Worm (Caenorhabditis elegans) whole organism, young adult: ENCODE results near the gene R102.6.
"Not testable (repeated sequence)": the region's sequence is repeated elsewhere in the genome, so short reads cannot be mapped to it uniquely, and the experiment has no call there.

Experiments used
- B0035.1 ChIP-seq: sonication (generic microtip); optimal IDR thresholded peaks from 2 replicates; lab custom pipeline; 2016; ENCODE audit warnings: missing genetic modification characterization, mild to moderate bottlenecking, missing compliant biosample characterization, missing genotype, missing genetic modification reagents
- B0336.3 ChIP-seq: fragments of 200-800 bp; sonication (Bioruptor generic); IDR thresholded peaks from 2 replicates; pipeline ENCODE4 v1.3.6; 2022; ENCODE audit warnings: missing genetic modification characterization, missing compliant biosample characterization
- C06A6.2 ChIP-seq: fragments of 200-800 bp; sonication (Bioruptor generic); conservative IDR thresholded peaks from 2 replicates; pipeline ENCODE4 v1.3.6; 2022; ENCODE audit warnings: missing genetic modification characterization, missing compliant biosample characterization
- C17E4.6 ChIP-seq: fragments of 200-800 bp; sonication (Bioruptor generic); IDR thresholded peaks from 2 replicates; pipeline ENCODE4 v1.3.6; 2022; ENCODE audit warnings: missing genetic modification reagents, missing genetic modification characterization, missing compliant biosample characterization
- F22D6.2 ChIP-seq: sonication (generic microtip); optimal IDR thresholded peaks from 2 replicates; lab custom pipeline; 2016; ENCODE audit warnings: mild to moderate bottlenecking, missing genetic modification characterization, missing compliant biosample characterization
- F49E8.2 ChIP-seq: sonication (generic microtip); optimal IDR thresholded peaks from 3 replicates; lab custom pipeline; 2017; ENCODE audit warnings: missing genetic modification characterization, mild to moderate bottlenecking, missing compliant biosample characterization, antibody characterized with exemption, moderate library complexity; ENCODE audit not compliant: insufficient read depth
- F57C9.4 ChIP-seq: sonication (generic microtip); optimal IDR thresholded peaks from 2 replicates; lab custom pipeline; 2017; ENCODE audit warnings: mild to moderate bottlenecking, missing genetic modification characterization, missing compliant biosample characterization
- K12H6.12 ChIP-seq: fragments of 200-800 bp; sonication (Bioruptor generic); optimal IDR thresholded peaks from 2 replicates; lab custom pipeline; 2018; ENCODE audit warnings: mild to moderate bottlenecking, missing genetic modification characterization, missing compliant biosample characterization
- Y79H2A.3 ChIP-seq: fragments of 200-800 bp; sonication (Bioruptor generic); conservative IDR thresholded peaks from 2 replicates; pipeline ENCODE4 v1.3.6; 2022; ENCODE audit warnings: missing genetic modification reagents, missing genetic modification characterization, missing compliant biosample characterization
- ZK185.1 ChIP-seq: sonication (generic microtip); optimal IDR thresholded peaks from 2 replicates; lab custom pipeline; 2016; ENCODE audit warnings: mild to moderate bottlenecking, missing genetic modification characterization, missing compliant biosample characterization; ENCODE audit not compliant: poor library complexity, severe bottlenecking
- atf-7 ChIP-seq: sonication (generic microtip); optimal IDR thresholded peaks from 2 replicates; lab custom pipeline; 2017; ENCODE audit warnings: mild to moderate bottlenecking, missing genetic modification characterization, missing compliant biosample characterization
- attf-5 ChIP-seq: fragments of 200-800 bp; sonication (Bioruptor generic); optimal IDR thresholded peaks from 2 replicates; lab custom pipeline; 2018; ENCODE audit warnings: mild to moderate bottlenecking, missing genetic modification characterization, missing compliant biosample characterization
- attf-6 ChIP-seq: fragments of 200-800 bp; sonication (Bioruptor generic); IDR thresholded peaks from 2 replicates; pipeline ENCODE4 v1.3.6; 2022; ENCODE audit warnings: missing genetic modification reagents, missing genetic modification characterization, missing compliant biosample characterization
- bed-1 ChIP-seq: fragments of 200-800 bp; sonication (Bioruptor generic); IDR thresholded peaks from 2 replicates; pipeline ENCODE4 v1.3.6; 2022; ENCODE audit warnings: missing genetic modification reagents, missing genetic modification characterization, missing compliant biosample characterization
- ceh-27 ChIP-seq: fragments of 200-800 bp; sonication (Bioruptor generic); optimal IDR thresholded peaks from 2 replicates; lab custom pipeline; 2018; ENCODE audit warnings: mild to moderate bottlenecking, missing genetic modification characterization, moderate library complexity, missing compliant biosample characterization
- ceh-91 ChIP-seq: fragments of 200-800 bp; sonication (Bioruptor generic); IDR thresholded peaks from 2 replicates; pipeline ENCODE4 v1.3.6; 2022; ENCODE audit warnings: missing genetic modification reagents, missing genetic modification characterization, missing compliant biosample characterization
- die-1 ChIP-seq: sonication (generic microtip); optimal IDR thresholded peaks from 2 replicates; lab custom pipeline; 2016; ENCODE audit warnings: missing genotype, mild to moderate bottlenecking, missing genetic modification characterization, missing compliant biosample characterization
- egrh-3 ChIP-seq: fragments of 200-800 bp; sonication (Bioruptor generic); IDR thresholded peaks from 2 replicates; pipeline ENCODE4 v1.3.6; 2022; ENCODE audit warnings: missing genetic modification reagents, missing genetic modification characterization, missing compliant biosample characterization
- hlh-12 ChIP-seq: sonication (generic microtip); optimal IDR thresholded peaks from 2 replicates; lab custom pipeline; 2016; ENCODE audit warnings: missing genetic modification characterization, missing compliant biosample characterization
- hmg-20 ChIP-seq: fragments of 200-800 bp; sonication (Bioruptor generic); IDR thresholded peaks from 2 replicates; pipeline ENCODE4 v1.3.6; 2022; ENCODE audit warnings: missing genetic modification reagents, missing genetic modification characterization, missing compliant biosample characterization
- let-607 ChIP-seq, 2 experiments: fragments of 200-800 bp in 1 of 2; sonication (Bioruptor generic) in 1 of 2; sonication (generic microtip) in 1 of 2; optimal IDR thresholded peaks; 2 replicates each; lab custom pipeline; 2016 to 2018; ENCODE audit warnings: mild to moderate bottlenecking in 2 of 2, missing compliant biosample characterization in 2 of 2, missing genetic modification characterization in 2 of 2, moderate library complexity in 2 of 2, missing genotype in 1 of 2
- lsl-1 ChIP-seq: fragments of 200-800 bp; sonication (Bioruptor generic); optimal IDR thresholded peaks from 2 replicates; lab custom pipeline; 2018; ENCODE audit warnings: mild to moderate bottlenecking, missing genetic modification characterization, moderate library complexity, missing compliant biosample characterization
- madf-3 ChIP-seq: fragments of 200-800 bp; sonication (Bioruptor generic); IDR thresholded peaks from 2 replicates; pipeline ENCODE4 v1.3.6; 2022; ENCODE audit warnings: missing genetic modification reagents, missing genetic modification characterization, missing compliant biosample characterization
- madf-6 ChIP-seq: fragments of 200-800 bp; sonication (Bioruptor generic); IDR thresholded peaks from 2 replicates; pipeline ENCODE4 v1.3.6; 2022; ENCODE audit warnings: missing genetic modification reagents, missing genetic modification characterization, missing compliant biosample characterization
- mxl-1 ChIP-seq: sonication (generic microtip); optimal IDR thresholded peaks from 2 replicates; lab custom pipeline; 2016; ENCODE audit warnings: missing genetic modification characterization, missing compliant biosample characterization
- nfya-1 ChIP-seq: sonication (generic microtip); optimal IDR thresholded peaks from 2 replicates; lab custom pipeline; 2017; ENCODE audit warnings: antibody characterized with exemption, missing compliant biosample characterization, missing genetic modification characterization, borderline replicate concordance; ENCODE audit not compliant: insufficient read depth
- nhr-179 ChIP-seq: sonication (generic microtip); optimal IDR thresholded peaks from 2 replicates; lab custom pipeline; 2016; ENCODE audit warnings: mild to moderate bottlenecking, missing genetic modification characterization, missing compliant biosample characterization
- nhr-27 ChIP-seq: fragments of 200-800 bp; sonication (Bioruptor generic); optimal IDR thresholded peaks from 2 replicates; lab custom pipeline; 2018; ENCODE audit warnings: mild to moderate bottlenecking, missing genetic modification characterization, moderate library complexity, missing compliant biosample characterization
- pbrm-1 ChIP-seq: fragments of 200-800 bp; sonication (Bioruptor generic); IDR thresholded peaks from 2 replicates; pipeline ENCODE4 v1.3.6; 2022; ENCODE audit warnings: missing genetic modification reagents, missing genetic modification characterization, missing compliant biosample characterization
- snpc-3.4 ChIP-seq: sonication (generic microtip); optimal IDR thresholded peaks from 2 replicates; lab custom pipeline; 2017; ENCODE audit warnings: missing genetic modification characterization, mild to moderate bottlenecking, missing compliant biosample characterization, antibody characterized with exemption, moderate library complexity, missing genotype, missing genetic modification reagents
- sptf-2 ChIP-seq: fragments of 200-800 bp; sonication (Bioruptor generic); optimal IDR thresholded peaks from 2 replicates; lab custom pipeline; 2018; ENCODE audit warnings: mild to moderate bottlenecking, missing genetic modification characterization, missing compliant biosample characterization
- ztf-26 ChIP-seq: sonication (generic microtip); optimal IDR thresholded peaks from 2 replicates; lab custom pipeline; 2017; ENCODE audit warnings: missing genetic modification characterization, missing compliant biosample characterization
- ztf-3 ChIP-seq: fragments of 200-800 bp; sonication (Bioruptor generic); optimal IDR thresholded peaks from 2 replicates; lab custom pipeline; 2018; ENCODE audit warnings: mild to moderate bottlenecking, missing genetic modification characterization, missing compliant biosample characterization

Gene R102.6

DNA sequence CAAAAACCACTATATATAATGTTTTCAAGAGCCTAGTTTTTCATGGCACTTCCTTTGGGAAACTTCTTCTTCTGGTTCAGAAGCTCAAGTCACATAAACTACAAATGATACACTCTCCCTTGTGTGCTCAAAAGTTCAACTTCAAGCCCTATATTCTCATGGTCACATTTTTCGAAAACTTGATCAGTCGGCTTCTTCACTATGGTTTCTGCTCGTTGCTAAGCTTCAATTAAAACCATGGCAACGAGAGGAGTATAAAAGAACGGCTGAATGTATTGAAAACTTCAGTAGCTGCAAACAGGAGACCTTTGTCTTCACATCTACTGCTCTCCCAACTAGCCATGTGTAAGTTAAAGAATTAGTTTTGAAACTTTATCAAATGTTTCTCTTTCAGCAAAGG is 18.7 kb downstream of the R102.6 start, which contains the start of gene R102.2:
TSS of gene R102.2 (plus strand) at position 301 of the 400 bp plus-strand sequence.
- not testable (repeated sequence) for TF ChIP-seq K12H6.12 (tag; lab: Kevin White, UChicago); egrh-3 (GFP tag; lab: Robert Waterston, UW); ztf-26 (tag; lab: Kevin White, UChicago)
- TF ChIP-seq, all 124 proteins: peak for 0; not testable (repeated sequence) for 124

- TF ChIP-seq ceh-27 (GFP tag; lab: Kevin White, UChicago) (no peak), ceh-91 (GFP tag; lab: Robert Waterston, UW) (no peak), atf-7 (tag; lab: Kevin White, UChicago) (no peak)
Measured at ce11 chrIV:10685758-10686157, 20.2 kb downstream of the R102.6 start, which contains the start of the genes K08C7.6 and R102.1. Gene K08C7.6 (minus strand): TSS chrIV:10685858. Gene R102.1 (plus strand): TSS chrIV:10686048.

- TF ChIP-seq ztf-3 (GFP tag; lab: Kevin White, UChicago) = no peak
- no peak for TF ChIP-seq F49E8.2 (tag; lab: Kevin White, UChicago)
- no peak for TF ChIP-seq F22D6.2
- TF ChIP-seq ZK185.1 (tag; lab: Kevin White, UChicago) = no peak
- TF ChIP-seq attf-6 (GFP tag; lab: Robert Waterston, UW) = no peak
- no peak for TF ChIP-seq C17E4.6 (GFP tag; lab: Robert Waterston, UW)
Measured at ce11 chrIV:10682155-10682749, 23.7 kb downstream of the R102.6 start, which contains the start of gene fmo-2. Gene fmo-2 (plus strand): TSS chrIV:10682524.

- TF ChIP-seq pbrm-1 (GFP tag; lab: Robert Waterston, UW) (no peak), sptf-2 (GFP tag; lab: Kevin White, UChicago) (no peak), nhr-27 (tag; lab: Kevin White, UChicago) (no peak), madf-3 (GFP tag; lab: Robert Waterston, UW) (no peak), snpc-3.4 (tag; lab: Kevin White, UChicago) (no peak), attf-5 (GFP tag; lab: Kevin White, UChicago) (no peak), lsl-1 (GFP tag; lab: Kevin White, UChicago) (no peak), Y79H2A.3 (GFP tag; lab: Robert Waterston, UW) (no peak), hmg-20 (GFP tag; lab: Robert Waterston, UW) (no peak)
Measured at ce11 chrIV:10680379-10680778, 25.6 kb downstream of the R102.6 start, which contains the start of gene K08C7.4. Gene K08C7.4 (minus strand): TSS chrIV:10680479.

DNA sequence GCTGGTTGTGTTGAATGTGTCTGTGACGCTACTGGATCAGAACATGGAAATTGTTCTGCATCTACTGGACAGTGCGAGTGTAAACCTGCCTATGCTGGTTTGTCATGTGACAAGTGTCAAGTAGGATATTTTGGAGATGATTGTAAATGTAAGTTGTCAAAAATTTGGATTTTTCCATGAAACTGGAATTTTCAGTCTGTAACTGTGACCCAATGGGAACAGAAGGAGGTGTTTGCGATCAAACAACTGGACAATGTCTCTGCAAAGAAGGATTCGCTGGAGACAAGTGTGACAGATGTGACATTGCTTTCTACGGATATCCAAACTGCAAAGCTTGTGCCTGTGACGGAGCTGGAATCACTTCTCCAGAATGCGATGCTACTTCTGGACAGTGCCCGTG is 37.4 kb downstream of the R102.6 start:
- no peak for TF ChIP-seq B0336.3 (GFP tag; lab: Robert Waterston, UW)
- TF ChIP-seq hlh-12 (tag; lab: Kevin White, UChicago) = no peak
- no peak for TF ChIP-seq die-1 (tag; lab: Kevin White, UChicago)
- TF ChIP-seq nfya-1 (tag; lab: Kevin White, UChicago) = no peak
- no peak for TF ChIP-seq C06A6.2 (GFP tag; lab: Robert Waterston, UW)
- TF ChIP-seq bed-1 (GFP tag; lab: Robert Waterston, UW) = no peak
- no peak for TF ChIP-seq nhr-179
- no peak for TF ChIP-seq madf-6 (GFP tag; lab: Robert Waterston, UW)
- TF ChIP-seq C17E4.6 (GFP tag; lab: Robert Waterston, UW) = no peak
- TF ChIP-seq Y79H2A.3 (GFP tag; lab: Robert Waterston, UW) = no peak
- TF ChIP-seq let-607 (tag; optimal IDR thresholded peaks at IDR 0.05; lab: Kevin White, UChicago) = no peak
- no peak for TF ChIP-seq F57C9.4 (tag; lab: Kevin White, UChicago)
- TF ChIP-seq attf-5 (GFP tag; lab: Kevin White, UChicago) = no peak
- no peak for TF ChIP-seq B0035.1 (tag; lab: Kevin White, UChicago)
- TF ChIP-seq mxl-1 (tag; lab: Kevin White, UChicago) = no peak
